Worm (Caenorhabditis elegans) whole organism, late embryonic: ENCODE results near the gene Y49F6B.20.

ENCODE experiments used
- F13H6.1 ChIP-seq: sonication (generic microtip); optimal IDR thresholded peaks from 2 replicates; lab custom pipeline; 2016; ENCODE audit warnings: missing genetic modification characterization, missing compliant biosample characterization
- ceh-22 ChIP-seq: sonication (generic microtip); optimal IDR thresholded peaks from 2 replicates; lab custom pipeline; 2017; ENCODE audit warnings: missing biosample characterization, missing genetic modification characterization
- ceh-30 ChIP-seq: fragments of 150-350 bp; optimal IDR thresholded peaks from 2 replicates; lab custom pipeline; 2014; ENCODE audit warnings: missing biosample characterization, missing genetic modification characterization
- ceh-6 ChIP-seq: fragments of 200-800 bp; sonication (Bioruptor generic); optimal IDR thresholded peaks from 2 replicates; lab custom pipeline; 2018; ENCODE audit warnings: mild to moderate bottlenecking, missing genetic modification characterization, missing compliant biosample characterization
- eyg-1 ChIP-seq: sonication (generic microtip); optimal IDR thresholded peaks from 2 replicates; lab custom pipeline; 2016; ENCODE audit warnings: missing genotype, missing genetic modification characterization, missing compliant biosample characterization
- fkh-10 ChIP-seq: fragments of 150-350 bp; optimal IDR thresholded peaks from 2 replicates; lab custom pipeline; 2014; ENCODE audit warnings: missing biosample characterization, missing genetic modification reagents, missing genetic modification characterization
- pha-4 ChIP-seq: fragments of 150-350 bp; optimal IDR thresholded peaks from 2 replicates; lab custom pipeline; 2018; ENCODE audit warnings: missing biosample characterization, missing genetic modification reagents, missing genetic modification characterization
- pros-1 ChIP-seq: fragments of 150-350 bp; optimal IDR thresholded peaks from 2 replicates; lab custom pipeline; 2014; ENCODE audit warnings: missing biosample characterization, missing genetic modification reagents, missing genetic modification characterization
- sox-4 ChIP-seq: sonication (generic microtip); optimal IDR thresholded peaks from 2 replicates; lab custom pipeline; 2017; ENCODE audit warnings: mild to moderate bottlenecking, missing genetic modification characterization, inconsistent platforms, missing compliant biosample characterization
- syd-9 ChIP-seq: sonication (generic microtip); optimal IDR thresholded peaks from 2 replicates; lab custom pipeline; 2016; ENCODE audit warnings: mild to moderate bottlenecking, missing genetic modification characterization, moderate library complexity, missing compliant biosample characterization

- TF ChIP-seq ceh-6 (GFP tag; lab: Kevin White, UChicago) (no peak), sox-4 (tag; lab: Kevin White, UChicago) (no peak), ceh-22 (tag; lab: Kevin White, UChicago) (no peak), F13H6.1 (no peak), eyg-1 (tag; lab: Kevin White, UChicago) (no peak), ceh-30 (tag; lab: Kevin White, UChicago) (no peak), pha-4 (no peak), syd-9 (no peak), fkh-10 (GFP tag; lab: Kevin White, UChicago) (no peak), pros-1 (no peak)
Observed at ce11 chrII:3472316-3472715, 1.9 kb upstream of the Y49F6B.20 start, which contains the start of gene Y49F6B.12.
